Fruit fly (Drosophila melanogaster) whole organism, embryonic: ENCODE measurements around the gene CG6296.

Experiments
- Antp ChIP-seq: fragments of 200-800 bp; sonication (Bioruptor generic); optimal IDR thresholded peaks from 3 replicates; lab custom pipeline; 2016; ENCODE audit warnings: missing biosample characterization, missing genetic modification characterization
- B-H2 ChIP-seq: fragments of 200-800 bp; sonication (Bioruptor generic); optimal IDR thresholded peaks from 2 replicates; lab custom pipeline; 2018; ENCODE audit warnings: missing biosample characterization, mild to moderate bottlenecking, missing genetic modification characterization
- Bgb ChIP-seq: fragments of 200-800 bp; sonication (Bioruptor generic); IDR thresholded peaks from 2 replicates; pipeline ENCODE4 v1.3.6; 2022; ENCODE audit warnings: missing biosample characterization, missing genetic modification characterization; ENCODE audit not compliant: partially characterized antibody
- Blimp-1 ChIP-seq: fragments of 200-800 bp; sonication (Bioruptor generic); optimal IDR thresholded peaks from 3 replicates; lab custom pipeline; 2018; ENCODE audit warnings: missing biosample characterization, missing genetic modification characterization, mild to moderate bottlenecking, moderate library complexity, missing genetic modification reagents
- BtbVII ChIP-seq: fragments of 200-800 bp; sonication (Bioruptor generic); optimal IDR thresholded peaks from 3 replicates; lab custom pipeline; 2017; ENCODE audit warnings: missing biosample characterization, mild to moderate bottlenecking, missing genetic modification characterization
- CG1024 ChIP-seq: fragments of 200-800 bp; sonication (Bioruptor generic); IDR thresholded peaks from 2 replicates; pipeline ENCODE4 v1.3.6; 2022; ENCODE audit warnings: missing biosample characterization, missing genetic modification characterization
- CG10565 ChIP-seq: fragments of 200-800 bp; sonication (Bioruptor generic); optimal IDR thresholded peaks from 3 replicates; lab custom pipeline; 2016; ENCODE audit warnings: missing biosample characterization, mild to moderate bottlenecking, missing genetic modification characterization
- CG12071 ChIP-seq: fragments of 200-800 bp; sonication (Bioruptor generic); optimal IDR thresholded peaks from 3 replicates; lab custom pipeline; 2018; ENCODE audit warnings: missing biosample characterization, mild to moderate bottlenecking, missing genetic modification characterization
- CG1233 ChIP-seq: fragments of 200-800 bp; sonication (Bioruptor generic); optimal IDR thresholded peaks from 4 replicates; lab custom pipeline; 2018; ENCODE audit warnings: missing biosample characterization, mild to moderate bottlenecking, missing genetic modification characterization
- CG13894 ChIP-seq: fragments of 200-800 bp; sonication (Bioruptor generic); optimal IDR thresholded peaks from 3 replicates; lab custom pipeline; 2018; ENCODE audit warnings: missing biosample characterization, mild to moderate bottlenecking, missing genetic modification characterization, moderate library complexity
- CG1647 ChIP-seq: fragments of 200-800 bp; sonication (Bioruptor generic); optimal IDR thresholded peaks from 3 replicates; lab custom pipeline; 2016; ENCODE audit warnings: missing biosample characterization, missing genetic modification characterization
- CG17361 ChIP-seq: fragments of 200-800 bp; sonication (Bioruptor generic); IDR thresholded peaks from 3 replicates; pipeline ENCODE4 v1.3.6; 2022; ENCODE audit warnings: missing biosample characterization, missing genetic modification characterization
- CG18619 ChIP-seq: fragments of 200-800 bp; sonication (Bioruptor generic); optimal IDR thresholded peaks from 3 replicates; lab custom pipeline; 2017; ENCODE audit warnings: missing biosample characterization, mild to moderate bottlenecking, missing genetic modification characterization
- CG18764 ChIP-seq: fragments of 200-800 bp; sonication (Bioruptor generic); optimal IDR thresholded peaks from 3 replicates; lab custom pipeline; 2016; ENCODE audit warnings: missing biosample characterization, missing genetic modification characterization
- CG32767 ChIP-seq: fragments of 200-800 bp; sonication (Bioruptor generic); IDR thresholded peaks from 2 replicates; pipeline ENCODE4 v1.3.6; 2022; ENCODE audit warnings: missing biosample characterization, missing genetic modification characterization
- CG34224 ChIP-seq: fragments of 200-800 bp; sonication (Bioruptor generic); IDR thresholded peaks from 3 replicates; pipeline ENCODE4 v1.3.6; 2022; ENCODE audit warnings: missing biosample characterization, missing genetic modification characterization; ENCODE audit not compliant: partially characterized antibody
- CG3838 ChIP-seq: fragments of 200-800 bp; sonication (Bioruptor generic); optimal IDR thresholded peaks from 3 replicates; lab custom pipeline; 2016; ENCODE audit warnings: missing biosample characterization, missing genetic modification characterization
- CG5953 ChIP-seq: fragments of 200-800 bp; sonication (Bioruptor generic); IDR thresholded peaks from 2 replicates; pipeline ENCODE4 v1.3.6; 2022; ENCODE audit warnings: missing biosample characterization, missing genetic modification characterization
- CG7839 ChIP-seq: fragments of 200-800 bp; sonication (Bioruptor generic); optimal IDR thresholded peaks from 3 replicates; lab custom pipeline; 2018; ENCODE audit warnings: missing biosample characterization, mild to moderate bottlenecking, missing genetic modification characterization, moderate library complexity
- CG7987 ChIP-seq: fragments of 200-800 bp; sonication (Bioruptor generic); optimal IDR thresholded peaks from 2 replicates; lab custom pipeline; 2018; ENCODE audit warnings: missing biosample characterization, mild to moderate bottlenecking, missing genetic modification characterization, moderate library complexity
- CG8290 ChIP-seq, 3 experiments: fragments of 200-800 bp; sonication (Bioruptor generic); optimal IDR thresholded peaks; 2 replicates each; lab custom pipeline; 2016 to 2019; ENCODE audit warnings: missing biosample characterization in 3 of 3, missing genetic modification characterization in 3 of 3, mild to moderate bottlenecking in 2 of 3, moderate library complexity in 1 of 3
- CrebB ChIP-seq: fragments of 200-800 bp; sonication (Bioruptor generic); optimal IDR thresholded peaks from 3 replicates; lab custom pipeline; 2018; ENCODE audit warnings: missing biosample characterization, mild to moderate bottlenecking, missing genetic modification characterization
- E2f1 ChIP-seq: fragments of 200-800 bp; sonication (Bioruptor generic); IDR thresholded peaks from 2 replicates; pipeline ENCODE4 v1.3.6; 2022; ENCODE audit warnings: missing biosample characterization, missing genetic modification characterization
- H15 ChIP-seq: fragments of 200-800 bp; sonication (Bioruptor generic); IDR thresholded peaks from 3 replicates; pipeline ENCODE4 v1.3.6; 2022; ENCODE audit warnings: missing biosample characterization, missing genetic modification characterization
- HHEX ChIP-seq: fragments of 200-800 bp; sonication (Bioruptor generic); optimal IDR thresholded peaks from 3 replicates; lab custom pipeline; 2017; ENCODE audit warnings: missing biosample characterization, mild to moderate bottlenecking, missing genetic modification characterization, missing genetic modification reagents
- Hr78 ChIP-seq, 2 experiments: fragments of 200-800 bp in 1 of 2; fragments of >200 bp in 1 of 2; sonication (Bioruptor generic) in 1 of 2; optimal IDR thresholded peaks; 2 replicates each; lab custom pipeline; 2017 to 2019; ENCODE audit warnings: missing biosample characterization in 2 of 2, missing genetic modification characterization in 2 of 2, mild to moderate bottlenecking in 1 of 2, moderate library complexity in 1 of 2
- Nf-YC ChIP-seq: fragments of 200-800 bp; optimal IDR thresholded peaks from 3 replicates; lab custom pipeline; 2019; ENCODE audit warnings: missing biosample characterization, mild to moderate bottlenecking, missing genetic modification characterization, moderate library complexity
- Ravus ChIP-seq: fragments of 200-800 bp; sonication (Bioruptor generic); IDR thresholded peaks from 2 replicates; pipeline ENCODE4 v1.3.6; 2022; ENCODE audit warnings: missing biosample characterization, missing genetic modification characterization
- Sox100B ChIP-seq: fragments of 200-800 bp; sonication (Bioruptor generic); optimal IDR thresholded peaks from 3 replicates; lab custom pipeline; 2018; ENCODE audit warnings: missing biosample characterization, mild to moderate bottlenecking, missing genetic modification characterization
- abd-A ChIP-seq: fragments of 200-800 bp; sonication (Bioruptor generic); optimal IDR thresholded peaks from 3 replicates; lab custom pipeline; 2019; ENCODE audit warnings: missing biosample characterization, mild to moderate bottlenecking, missing genetic modification characterization, moderate library complexity
- bab2 ChIP-seq: fragments of 200-800 bp; sonication (Bioruptor generic); optimal IDR thresholded peaks from 2 replicates; lab custom pipeline; 2016; ENCODE audit warnings: missing biosample characterization, missing genetic modification characterization
- bbx ChIP-seq: fragments of 200-800 bp; sonication (Bioruptor generic); IDR thresholded peaks from 2 replicates; pipeline ENCODE4 v1.3.6; 2022; ENCODE audit warnings: missing biosample characterization, missing genetic modification characterization; ENCODE audit not compliant: partially characterized antibody
- bcd ChIP-seq: fragments of 200-800 bp; sonication (Bioruptor generic); optimal IDR thresholded peaks from 2 replicates; lab custom pipeline; 2017; ENCODE audit warnings: missing biosample characterization, mild to moderate bottlenecking, missing genetic modification characterization
- br ChIP-seq: fragments of >200 bp; optimal IDR thresholded peaks from 2 replicates; lab custom pipeline; 2017
- danr ChIP-seq: fragments of 200-800 bp; sonication (Bioruptor generic); IDR thresholded peaks from 2 replicates; pipeline ENCODE4 v1.3.6; 2022; ENCODE audit warnings: missing biosample characterization, missing genetic modification characterization
- eve ChIP-seq, 2 experiments: fragments of >200 bp; optimal IDR thresholded peaks; 2 replicates each; lab custom pipeline; 2017; ENCODE audit warnings: missing biosample characterization in 2 of 2, missing genetic modification characterization in 2 of 2
- ewg ChIP-seq: fragments of 200-800 bp; sonication (Bioruptor generic); optimal IDR thresholded peaks from 3 replicates; lab custom pipeline; 2017; ENCODE audit warnings: mild to moderate bottlenecking, missing biosample characterization, missing genetic modification reagents, missing genetic modification characterization
- exex ChIP-seq: fragments of 200-800 bp; sonication (Bioruptor generic); optimal IDR thresholded peaks from 4 replicates; lab custom pipeline; 2018; ENCODE audit warnings: missing biosample characterization, mild to moderate bottlenecking, missing genetic modification characterization, moderate library complexity
- fu2 ChIP-seq: fragments of 200-800 bp; sonication (Bioruptor generic); optimal IDR thresholded peaks from 2 replicates; lab custom pipeline; 2016; ENCODE audit warnings: missing biosample characterization, missing genetic modification characterization
- gem ChIP-seq: fragments of 200-800 bp; sonication (Bioruptor generic); optimal IDR thresholded peaks from 2 replicates; lab custom pipeline; 2019; ENCODE audit warnings: missing biosample characterization, mild to moderate bottlenecking, missing genetic modification characterization, moderate library complexity
- gsb-n ChIP-seq: fragments of 200-800 bp; sonication (Bioruptor generic); optimal IDR thresholded peaks from 3 replicates; lab custom pipeline; 2018; ENCODE audit warnings: missing biosample characterization, mild to moderate bottlenecking, missing genetic modification characterization
- gt ChIP-seq: fragments of 200-800 bp; sonication (Bioruptor generic); IDR thresholded peaks from 2 replicates; pipeline ENCODE4 v1.3.6; 2022; ENCODE audit warnings: missing biosample characterization, missing genetic modification characterization
- ind ChIP-seq: fragments of 200-800 bp; sonication (Bioruptor generic); optimal IDR thresholded peaks from 3 replicates; lab custom pipeline; 2016; ENCODE audit warnings: missing biosample characterization, missing genetic modification characterization
- knrl ChIP-seq: fragments of 200-800 bp; sonication (Bioruptor generic); IDR thresholded peaks from 3 replicates; pipeline ENCODE4 v1.3.6; 2022; ENCODE audit warnings: missing biosample characterization, missing genetic modification characterization; ENCODE audit not compliant: partially characterized antibody
- p53 ChIP-seq: fragments of 200-800 bp; sonication (Bioruptor generic); optimal IDR thresholded peaks from 2 replicates; lab custom pipeline; 2016; ENCODE audit warnings: missing biosample characterization, missing genetic modification characterization
- pita ChIP-seq: fragments of 200-800 bp; sonication (Bioruptor generic); optimal IDR thresholded peaks from 2 replicates; lab custom pipeline; 2017; ENCODE audit warnings: missing biosample characterization, mild to moderate bottlenecking, missing genetic modification characterization
- sqz ChIP-seq: fragments of 200-800 bp; sonication (Bioruptor generic); optimal IDR thresholded peaks from 3 replicates; lab custom pipeline; 2018; ENCODE audit warnings: missing biosample characterization, mild to moderate bottlenecking, missing genetic modification characterization
- unpg ChIP-seq: fragments of 200-800 bp; sonication (Bioruptor generic); optimal IDR thresholded peaks from 3 replicates; lab custom pipeline; 2018; ENCODE audit warnings: missing biosample characterization, mild to moderate bottlenecking, missing genetic modification characterization, moderate library complexity
- vfl ChIP-seq: fragments of 200-800 bp; sonication (Bioruptor generic); optimal IDR thresholded peaks from 2 replicates; lab custom pipeline; 2016; ENCODE audit warnings: missing biosample characterization, missing genetic modification characterization

Gene CG6296

dm6 chr3R:26954020-26954672 lies 51.1 kb downstream of the CG6296 start (continued):
- TF ChIP-seq fu2 (GFP tag; lab: Kevin White, UChicago) (no peak), gem (peak; percentile 85), vfl (no peak), gsb-n (peak; percentile 76), CG34224 (no peak), CG18764 (peak; percentile 57), CG1233 (GFP tag; lab: Kevin White, UChicago) (peak; percentile 62), CG8290 (GFP tag; optimal IDR thresholded peaks at IDR 0.05; lab: Kevin White, UChicago) (peak; percentile 42), CG8290 (tag; optimal IDR thresholded peaks at IDR 0.05; lab: Kevin White, UChicago) (peak; percentile 42 to 45), Hr78 (GFP tag; optimal IDR thresholded peaks at IDR 0.05; lab: Kevin White, UChicago) (peak in 1 of 2 experiments; percentile 47), pita (GFP tag; lab: Kevin White, UChicago) (no peak), CG13894 (tag; lab: Kevin White, UChicago) (no peak), abd-A (tag; lab: Kevin White, UChicago) (no peak), gt (GFP tag; lab: Robert Waterston, UW) (peak; percentile 52; the same call in 1 of the 2 replicates), CG3838 (GFP tag; lab: Kevin White, UChicago) (no peak), HHEX (GFP tag; lab: Kevin White, UChicago) (peak; percentile 73), ind (peak; percentile 72), Antp (GFP tag; lab: Kevin White, UChicago) (no peak), Blimp-1 (GFP tag; lab: Kevin White, UChicago) (peak; percentile 83), Ravus (peak; percentile 39), CG32767 (peak; percentile 53; the same call in 1 of the 2 replicates), Nf-YC (tag; lab: Kevin White, UChicago) (peak; percentile 62), bab2 (GFP tag; lab: Kevin White, UChicago) (no peak), ewg (GFP tag; lab: Kevin White, UChicago) (peak; percentile 66), BtbVII (peak; percentile 38), CG12071 (GFP tag; lab: Kevin White, UChicago) (peak; percentile 36), E2f1 (GFP tag; lab: Robert Waterston, UW) (peak; percentile 83), eve (GFP tag; optimal IDR thresholded peaks at IDR 0.05; lab: Kevin White, UChicago) (no peak), CG10565 (GFP tag; lab: Kevin White, UChicago) (no peak), Bgb (GFP tag; lab: Robert Waterston, UW) (no peak; the same call in 1 of the 2 replicates), CG7839 (peak; percentile 85), CG18619 (GFP tag; lab: Kevin White, UChicago) (peak; percentile 51), br (lab: Kevin White, UChicago) (no peak), CG7987 (peak; percentile 13), sqz (peak; percentile 53), knrl (no peak), CG1024 (GFP tag; lab: Robert Waterston, UW) (peak; percentile 73), Sox100B (GFP tag; lab: Kevin White, UChicago) (peak; percentile 81), CG17361 (GFP tag; lab: Robert Waterston, UW) (peak; percentile 70), bcd (GFP tag; lab: Kevin White, UChicago) (peak; percentile 82), p53 (GFP tag; lab: Kevin White, UChicago) (no peak), danr (GFP tag; lab: Robert Waterston, UW) (no peak), bbx (GFP tag; lab: Robert Waterston, UW) (no peak), exex (tag; lab: Kevin White, UChicago) (peak; percentile 23), CG1647 (GFP tag; lab: Kevin White, UChicago) (peak; percentile 7), CG5953 (GFP tag; lab: Robert Waterston, UW) (peak; percentile 85), H15 (GFP tag; lab: Robert Waterston, UW) (peak; percentile 69; the same call in 2 of the 3 replicates), CrebB (no peak), unpg (GFP tag; lab: Kevin White, UChicago) (peak; percentile 73), B-H2 (GFP tag; lab: Kevin White, UChicago) (no peak)
